Worm (Caenorhabditis elegans) whole organism, L1 larva: Measurements from ENCODE around the gene F54B3.2.

Experiments used
- aha-1 ChIP-seq: fragments of 150-350 bp; optimal IDR thresholded peaks from 2 replicates; lab custom pipeline; 2014; ENCODE audit warnings: missing biosample characterization, missing genetic modification characterization
- blmp-1 ChIP-seq: fragments of 150-350 bp; optimal IDR thresholded peaks from 2 replicates; lab custom pipeline; 2014; ENCODE audit warnings: missing biosample characterization, missing genetic modification characterization
- ceh-82 ChIP-seq, 3 experiments: fragments of 150-350 bp in 1 of 3; sonication (generic microtip) in 2 of 3; optimal IDR thresholded peaks; 2 replicates each; lab custom pipeline; 2014 to 2017; ENCODE audit warnings: missing biosample characterization in 3 of 3, missing genetic modification characterization in 3 of 3
- hlh-17 ChIP-seq: fragments of 200-800 bp; sonication (Bioruptor generic); optimal IDR thresholded peaks from 2 replicates; lab custom pipeline; 2018; ENCODE audit warnings: missing genetic modification characterization, mild to moderate bottlenecking, missing compliant biosample characterization, moderate library complexity, borderline replicate concordance
- mdl-1 ChIP-seq, 2 experiments: fragments of 150-350 bp; optimal IDR thresholded peaks; 2 replicates each; lab custom pipeline; 2014 to 2017; ENCODE audit warnings: missing biosample characterization in 2 of 2, missing genetic modification characterization in 2 of 2, inconsistent platforms in 1 of 2
- nhr-28 ChIP-seq: fragments of 150-350 bp; optimal IDR thresholded peaks from 2 replicates; lab custom pipeline; 2014; ENCODE audit warnings: missing biosample characterization, missing genetic modification characterization
- skn-1 ChIP-seq: fragments of 150-350 bp; optimal IDR thresholded peaks from 2 replicates; lab custom pipeline; 2014; ENCODE audit warnings: missing biosample characterization, missing genetic modification characterization
- unc-86 ChIP-seq: sonication (generic microtip); optimal IDR thresholded peaks from 2 replicates; lab custom pipeline; 2016; ENCODE audit warnings: missing genetic modification characterization, missing compliant biosample characterization

DNA sequence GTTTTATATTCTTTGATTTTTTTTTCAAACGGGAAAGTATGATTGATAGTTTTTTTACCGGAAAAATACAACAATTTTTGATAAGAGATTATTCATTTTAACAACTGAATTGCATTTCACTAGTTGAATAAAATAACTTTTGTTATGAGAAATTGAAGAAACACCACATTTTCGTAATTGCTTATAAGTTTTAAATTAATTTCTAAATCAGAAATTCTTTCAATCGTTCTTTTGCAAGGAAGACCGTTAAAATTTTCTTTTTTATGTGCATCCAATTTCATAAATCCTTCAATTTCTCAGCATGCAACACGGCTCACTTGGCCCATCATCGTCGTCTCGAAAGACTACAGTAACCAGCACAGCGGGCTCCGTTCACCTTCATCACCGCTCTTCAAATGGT is 47.4 kb downstream of the F54B3.2 start, which contains the start of gene plc-3:
- TF ChIP-seq hlh-17 (GFP tag; lab: Kevin White, UChicago) (no peak), ceh-82 (tag; optimal IDR thresholded peaks at IDR 0.05; lab: Kevin White, UChicago) (no peak), nhr-28 (tag; lab: Kevin White, UChicago) (no peak), aha-1 (tag; lab: Kevin White, UChicago) (no peak), mdl-1 (tag; optimal IDR thresholded peaks at IDR 0.05; lab: Kevin White, UChicago) (no peak), unc-86 (no peak), blmp-1 (tag; lab: Kevin White, UChicago) (no peak), skn-1 (tag; lab: Kevin White, UChicago) (no peak)
